Worm (Caenorhabditis elegans) whole organism, L3 larva: ENCODE data around the gene W07G4.7.

ENCODE experiments used
- ZK546.5 ChIP-seq: sonication (generic microtip); optimal IDR thresholded peaks from 2 replicates; lab custom pipeline; 2017; ENCODE audit warnings: missing biosample characterization, missing genetic modification characterization
- aly-2 ChIP-seq: fragments of 150-350 bp; optimal IDR thresholded peaks from 2 replicates; lab custom pipeline; 2014; ENCODE audit warnings: missing biosample characterization, missing genetic modification characterization
- ama-1 ChIP-seq: fragments of 150-350 bp; optimal IDR thresholded peaks from 2 replicates; lab custom pipeline; 2018
- ceh-16 ChIP-seq: sonication (generic microtip); optimal IDR thresholded peaks from 2 replicates; lab custom pipeline; 2017; ENCODE audit warnings: missing biosample characterization, missing genetic modification characterization
- ceh-28 ChIP-seq: fragments of 150-350 bp; optimal IDR thresholded peaks from 2 replicates; lab custom pipeline; 2014; ENCODE audit warnings: missing biosample characterization, missing genetic modification reagents, missing genetic modification characterization
- ceh-82 ChIP-seq: fragments of 150-350 bp; optimal IDR thresholded peaks from 2 replicates; lab custom pipeline; 2014; ENCODE audit warnings: missing biosample characterization, missing genetic modification characterization
- daf-12 ChIP-seq: fragments of 150-350 bp; optimal IDR thresholded peaks from 2 replicates; lab custom pipeline; 2014; ENCODE audit warnings: missing biosample characterization, missing genetic modification reagents, missing genetic modification characterization
- egl-5 ChIP-seq: fragments of 150-350 bp; optimal IDR thresholded peaks from 2 replicates; lab custom pipeline; 2017; ENCODE audit warnings: missing biosample characterization, missing genetic modification reagents, missing genetic modification characterization, inconsistent platforms
- elt-2 ChIP-seq: sonication (generic microtip); optimal IDR thresholded peaks from 2 replicates; lab custom pipeline; 2016; ENCODE audit warnings: missing genetic modification reagents, mild to moderate bottlenecking, missing genetic modification characterization, missing compliant biosample characterization
- elt-3 ChIP-seq, 3 experiments: fragments of 150-350 bp in 1 of 3; sonication (generic microtip) in 2 of 3; optimal IDR thresholded peaks; 2 replicates in 2 of 3; 4 replicates in 1 of 3; lab custom pipeline; 2014 to 2017; ENCODE audit warnings: missing biosample characterization in 3 of 3, missing genetic modification characterization in 3 of 3
- eor-1 ChIP-seq, 2 experiments: fragments of 150-350 bp; optimal IDR thresholded peaks; 2 replicates each; lab custom pipeline; 2014 to 2018; ENCODE audit warnings: missing biosample characterization in 2 of 2, missing genetic modification characterization in 2 of 2
- fkh-10 ChIP-seq: sonication (generic microtip); optimal IDR thresholded peaks from 2 replicates; lab custom pipeline; 2017; ENCODE audit warnings: missing biosample characterization, missing genetic modification reagents, missing genetic modification characterization
- fkh-2 ChIP-seq: fragments of 150-350 bp; optimal IDR thresholded peaks from 2 replicates; lab custom pipeline; 2014; ENCODE audit warnings: missing biosample characterization, missing genetic modification reagents, missing genetic modification characterization
- hmg-11 ChIP-seq: sonication (generic microtip); optimal IDR thresholded peaks from 2 replicates; lab custom pipeline; 2016; ENCODE audit warnings: missing genetic modification characterization, missing compliant biosample characterization
- jun-1 ChIP-seq: fragments of 150-350 bp; optimal IDR thresholded peaks from 2 replicates; lab custom pipeline; 2014; ENCODE audit warnings: missing biosample characterization, missing genetic modification reagents, missing genetic modification characterization
- lin-15B ChIP-seq: fragments of 150-350 bp; optimal IDR thresholded peaks from 2 replicates; lab custom pipeline; 2014; ENCODE audit warnings: missing biosample characterization, missing genetic modification characterization
- lsy-12 ChIP-seq: sonication (generic microtip); optimal IDR thresholded peaks from 2 replicates; lab custom pipeline; 2016; ENCODE audit warnings: mild to moderate bottlenecking, missing genetic modification characterization, missing compliant biosample characterization
- mdl-1 ChIP-seq: fragments of 150-350 bp; optimal IDR thresholded peaks from 2 replicates; lab custom pipeline; 2014; ENCODE audit warnings: missing biosample characterization, missing genetic modification characterization
- mml-1 ChIP-seq: fragments of 150-350 bp; sonication (generic microtip); optimal IDR thresholded peaks from 3 replicates; lab custom pipeline; 2014; ENCODE audit warnings: missing biosample characterization, missing genetic modification characterization
- nfya-1 ChIP-seq: sonication (generic microtip); optimal IDR thresholded peaks from 2 replicates; lab custom pipeline; 2017; ENCODE audit warnings: missing genetic modification characterization, mild to moderate bottlenecking, missing compliant biosample characterization, antibody characterized with exemption, moderate library complexity; ENCODE audit not compliant: insufficient read depth
- nhr-11 ChIP-seq: fragments of 150-350 bp; optimal IDR thresholded peaks from 2 replicates; lab custom pipeline; 2014; ENCODE audit warnings: missing biosample characterization, missing genetic modification characterization
- nhr-23 ChIP-seq: fragments of 150-350 bp; optimal IDR thresholded peaks from 2 replicates; lab custom pipeline; 2014; ENCODE audit warnings: missing biosample characterization, missing genetic modification reagents, missing genetic modification characterization
- nhr-237 ChIP-seq: fragments of 150-350 bp; optimal IDR thresholded peaks from 2 replicates; lab custom pipeline; 2014; ENCODE audit warnings: missing biosample characterization, missing genetic modification characterization
- nhr-25 ChIP-seq: sonication (generic microtip); optimal IDR thresholded peaks from 2 replicates; lab custom pipeline; 2017; ENCODE audit warnings: missing biosample characterization, missing genetic modification characterization
- nhr-67 ChIP-seq: fragments of 150-350 bp; optimal IDR thresholded peaks from 2 replicates; lab custom pipeline; 2014; ENCODE audit warnings: missing biosample characterization, missing genetic modification characterization
- nhr-76 ChIP-seq: fragments of 150-350 bp; sonication (generic microtip); optimal IDR thresholded peaks from 5 replicates; lab custom pipeline; 2014; ENCODE audit warnings: missing biosample characterization, missing genetic modification characterization
- nhr-77 ChIP-seq: fragments of 150-350 bp; optimal IDR thresholded peaks from 2 replicates; lab custom pipeline; 2014; ENCODE audit warnings: missing biosample characterization, missing genetic modification characterization
- pha-4 ChIP-seq: fragments of 150-350 bp; optimal IDR thresholded peaks from 2 replicates; lab custom pipeline; 2014; ENCODE audit warnings: missing biosample characterization, missing genetic modification reagents, missing genetic modification characterization
- sea-2 ChIP-seq: fragments of 150-350 bp; sonication (generic microtip); optimal IDR thresholded peaks from 4 replicates; lab custom pipeline; 2014; ENCODE audit warnings: missing biosample characterization, missing genetic modification reagents, missing genetic modification characterization
- skn-1 ChIP-seq: fragments of 150-350 bp; optimal IDR thresholded peaks from 2 replicates; lab custom pipeline; 2014; ENCODE audit warnings: missing biosample characterization, missing genetic modification characterization
- snpc-4 ChIP-seq: fragments of 150-350 bp; optimal IDR thresholded peaks from 2 replicates; lab custom pipeline; 2014; ENCODE audit warnings: missing biosample characterization, missing genetic modification characterization
- tbx-2 ChIP-seq: sonication (generic microtip); optimal IDR thresholded peaks from 2 replicates; lab custom pipeline; 2016; ENCODE audit warnings: mild to moderate bottlenecking, missing genetic modification characterization, missing compliant biosample characterization
- unc-39 ChIP-seq: sonication (generic microtip); optimal IDR thresholded peaks from 4 replicates; lab custom pipeline; 2017; ENCODE audit warnings: missing biosample characterization, missing genetic modification characterization
- zag-1 ChIP-seq: fragments of 150-350 bp; optimal IDR thresholded peaks from 2 replicates; lab custom pipeline; 2014; ENCODE audit warnings: missing biosample characterization, missing genetic modification characterization
- ztf-11 ChIP-seq: fragments of 150-350 bp; optimal IDR thresholded peaks from 2 replicates; lab custom pipeline; 2014; ENCODE audit warnings: missing biosample characterization, missing genetic modification characterization
- ztf-4 ChIP-seq: fragments of 150-350 bp; optimal IDR thresholded peaks from 2 replicates; lab custom pipeline; 2014; ENCODE audit warnings: missing biosample characterization, missing genetic modification characterization

W07G4.7 gene

ce11 chrV:13073145-13073544, 38.6 kb upstream of the W07G4.7 start:
- TF ChIP-seq nhr-67 (tag; lab: Kevin White, UChicago) (no peak), snpc-4 (tag; lab: Kevin White, UChicago) (no peak), pha-4 (tag; lab: Kevin White, UChicago) (no peak), egl-5 (tag; lab: Kevin White, UChicago) (no peak), fkh-2 (tag; lab: Kevin White, UChicago) (no peak), daf-12 (no peak), nhr-11 (tag; lab: Kevin White, UChicago) (no peak), ztf-11 (tag; lab: Kevin White, UChicago) (no peak), lsy-12 (tag; lab: Kevin White, UChicago) (no peak), ceh-28 (tag; lab: Kevin White, UChicago) (no peak), fkh-10 (GFP tag; lab: Kevin White, UChicago) (no peak), ztf-4 (tag; lab: Kevin White, UChicago) (no peak), nfya-1 (no peak), ama-1 (lab: Kevin White, UChicago) (no peak)
- TF ChIP-seq, all 47 proteins: peak for 0

- no peak for TF ChIP-seq ceh-16 (tag; lab: Kevin White, UChicago)
- no peak for TF ChIP-seq mdl-1 (tag; lab: Kevin White, UChicago)
- no peak for TF ChIP-seq skn-1 (tag; lab: Kevin White, UChicago)
- no peak for TF ChIP-seq nhr-23
- no peak for TF ChIP-seq nhr-77 (tag; lab: Kevin White, UChicago)
- TF ChIP-seq lin-15B (tag; lab: Kevin White, UChicago), result no peak
- TF ChIP-seq elt-2 (tag; lab: Kevin White, UChicago), result no peak
- no peak for TF ChIP-seq mml-1 (tag; lab: Kevin White, UChicago)
- TF ChIP-seq unc-39 (tag; lab: Kevin White, UChicago), result no peak
- no peak for TF ChIP-seq ztf-11 (tag; lab: Kevin White, UChicago)
- TF ChIP-seq, all 47 proteins: peak for 0
These were observed 36.5 kb upstream of the W07G4.7 start, which contains the start of gene C34B4.3 for ce11 chrV:13071052-13071451. Gene C34B4.3 (minus strand): TSS chrV:13071152.

- TF ChIP-seq ceh-16 (tag; lab: Kevin White, UChicago) (no peak), nhr-76 (tag; lab: Kevin White, UChicago) (no peak), elt-2 (tag; lab: Kevin White, UChicago) (no peak), daf-12 (no peak), skn-1 (tag; lab: Kevin White, UChicago) (no peak), tbx-2 (tag; lab: Kevin White, UChicago) (no peak), zag-1 (tag; lab: Kevin White, UChicago) (no peak), sea-2 (GFP tag; lab: Kevin White, UChicago) (no peak), eor-1 (tag; optimal IDR thresholded peaks at IDR 0.05; lab: Kevin White, UChicago) (no peak), jun-1 (tag; lab: Kevin White, UChicago) (no peak), elt-3 (tag; optimal IDR thresholded peaks at IDR 0.05; lab: Kevin White, UChicago) (no peak), mml-1 (tag; lab: Kevin White, UChicago) (no peak), lin-15B (tag; lab: Kevin White, UChicago) (no peak)
- TF ChIP-seq, all 47 proteins: peak for 0
These were observed 35.8 kb upstream of the W07G4.7 start for ce11 chrV:13070278-13070677.

ce11 chrV:13064164-13064563, 29.7 kb upstream of the W07G4.7 start:
- TF ChIP-seq nfya-1, result no peak
- no peak for TF ChIP-seq zag-1 (tag; lab: Kevin White, UChicago)
- no peak for TF ChIP-seq ztf-4 (tag; lab: Kevin White, UChicago)
- no peak for TF ChIP-seq ZK546.5 (tag; lab: Kevin White, UChicago)
- TF ChIP-seq sea-2 (GFP tag; lab: Kevin White, UChicago), result no peak

- no peak for TF ChIP-seq elt-2 (tag; lab: Kevin White, UChicago)
- TF ChIP-seq, all 47 proteins: peak for 0
These were observed 28.9 kb upstream of the W07G4.7 start for ce11 chrV:13063402-13063801.

- no peak for TF ChIP-seq fkh-10 (GFP tag; lab: Kevin White, UChicago)
- no peak for TF ChIP-seq skn-1 (tag; lab: Kevin White, UChicago)
- TF ChIP-seq nhr-25 (tag; lab: Kevin White, UChicago), result no peak
- no peak for TF ChIP-seq nhr-76 (tag; lab: Kevin White, UChicago)
- no peak for TF ChIP-seq nhr-23
- no peak for TF ChIP-seq zag-1 (tag; lab: Kevin White, UChicago)
- TF ChIP-seq aly-2 (tag; lab: Kevin White, UChicago), result no peak
- no peak for TF ChIP-seq hmg-11 (tag; lab: Kevin White, UChicago)
- TF ChIP-seq ZK546.5 (tag; lab: Kevin White, UChicago), result no peak
- TF ChIP-seq ztf-4 (tag; lab: Kevin White, UChicago), result no peak
- TF ChIP-seq ceh-28 (tag; lab: Kevin White, UChicago), result no peak
- no peak for TF ChIP-seq ceh-82 (tag; lab: Kevin White, UChicago)
- no peak for TF ChIP-seq nhr-237 (tag; lab: Kevin White, UChicago)
- TF ChIP-seq pha-4 (tag; lab: Kevin White, UChicago), result no peak
- TF ChIP-seq elt-2 (tag; lab: Kevin White, UChicago), result no peak
- TF ChIP-seq lsy-12 (tag; lab: Kevin White, UChicago), result no peak
These were observed 27.3 kb upstream of the W07G4.7 start, which contains the start of gene F42E8.1 for ce11 chrV:13061836-13062235. Gene F42E8.1 (plus strand): TSS chrV:13062136.
